Fruit fly (Drosophila melanogaster) whole organism, embryonic: ENCODE results near the gene CG4629.

ENCODE experiments used
- Adf1 ChIP-seq: fragments of 200-800 bp; sonication (Bioruptor generic); IDR thresholded peaks from 2 replicates; pipeline ENCODE4 v1.3.6; 2022; ENCODE audit warnings: missing biosample characterization, missing genetic modification characterization
- Bdp1 ChIP-seq: fragments of 200-800 bp; sonication (Bioruptor generic); optimal IDR thresholded peaks from 3 replicates; lab custom pipeline; 2016; ENCODE audit warnings: missing biosample characterization, missing genetic modification characterization
- CG10321 ChIP-seq: fragments of 200-800 bp; sonication (Bioruptor generic); IDR thresholded peaks from 2 replicates; pipeline ENCODE4 v1.3.6; 2022; ENCODE audit warnings: missing biosample characterization, missing genetic modification characterization
- CG10366 ChIP-seq: fragments of 200-800 bp; sonication (Bioruptor generic); IDR thresholded peaks from 2 replicates; pipeline ENCODE4 v1.3.6; 2022; ENCODE audit warnings: missing biosample characterization, missing genetic modification characterization
- CG10565 ChIP-seq: fragments of 200-800 bp; sonication (Bioruptor generic); optimal IDR thresholded peaks from 3 replicates; lab custom pipeline; 2016; ENCODE audit warnings: missing biosample characterization, mild to moderate bottlenecking, missing genetic modification characterization
- CG10959 ChIP-seq: fragments of 200-800 bp; sonication (Bioruptor generic); IDR thresholded peaks from 2 replicates; pipeline ENCODE4 v1.3.6; 2022; ENCODE audit warnings: missing biosample characterization, missing genetic modification characterization
- CG10979 ChIP-seq: fragments of 200-800 bp; sonication (Bioruptor generic); optimal IDR thresholded peaks from 2 replicates; lab custom pipeline; 2018; ENCODE audit warnings: missing biosample characterization, mild to moderate bottlenecking, missing genetic modification characterization, moderate library complexity
- CG14965 ChIP-seq: fragments of 200-800 bp; sonication (Bioruptor generic); optimal IDR thresholded peaks from 2 replicates; lab custom pipeline; 2016; ENCODE audit warnings: missing biosample characterization, missing genetic modification characterization, borderline replicate concordance
- CG15011 ChIP-seq: fragments of 200-800 bp; sonication (Bioruptor generic); optimal IDR thresholded peaks from 3 replicates; lab custom pipeline; 2018; ENCODE audit warnings: missing biosample characterization, mild to moderate bottlenecking, missing genetic modification characterization
- CG15073 ChIP-seq: fragments of 200-800 bp; sonication (Bioruptor generic); optimal IDR thresholded peaks from 2 replicates; lab custom pipeline; 2016; ENCODE audit warnings: missing biosample characterization, missing genetic modification characterization
- CG17385 ChIP-seq: fragments of 200-800 bp; sonication (Bioruptor generic); optimal IDR thresholded peaks from 3 replicates; lab custom pipeline; 2018; ENCODE audit warnings: missing biosample characterization, mild to moderate bottlenecking, missing genetic modification characterization
- CG18476 ChIP-seq: fragments of 200-800 bp; sonication (Bioruptor generic); optimal IDR thresholded peaks from 2 replicates; lab custom pipeline; 2016; ENCODE audit warnings: missing biosample characterization, mild to moderate bottlenecking, missing genetic modification characterization
- CG30020 ChIP-seq: fragments of 200-800 bp; optimal IDR thresholded peaks from 2 replicates; lab custom pipeline; 2019; ENCODE audit warnings: missing biosample characterization, mild to moderate bottlenecking, missing genetic modification characterization, moderate library complexity
- CG31365 ChIP-seq: fragments of 200-800 bp; sonication (Bioruptor generic); optimal IDR thresholded peaks from 2 replicates; lab custom pipeline; 2018; ENCODE audit warnings: missing biosample characterization, mild to moderate bottlenecking, missing genetic modification characterization
- CG32767 ChIP-seq: fragments of 200-800 bp; sonication (Bioruptor generic); IDR thresholded peaks from 2 replicates; pipeline ENCODE4 v1.3.6; 2022; ENCODE audit warnings: missing biosample characterization, missing genetic modification characterization
- CG33213 ChIP-seq: fragments of 200-800 bp; sonication (Bioruptor generic); optimal IDR thresholded peaks from 3 replicates; lab custom pipeline; 2016; ENCODE audit warnings: missing biosample characterization, missing genetic modification characterization
- CG4617 ChIP-seq: fragments of 200-800 bp; sonication (Bioruptor generic); optimal IDR thresholded peaks from 3 replicates; lab custom pipeline; 2016; ENCODE audit warnings: missing biosample characterization, missing genetic modification characterization, borderline replicate concordance
- CG6254 ChIP-seq: fragments of 200-800 bp; sonication (Bioruptor generic); optimal IDR thresholded peaks from 3 replicates; lab custom pipeline; 2017; ENCODE audit warnings: mild to moderate bottlenecking, missing biosample characterization, missing genetic modification reagents, missing genetic modification characterization
- CG6854 ChIP-seq: fragments of 200-800 bp; sonication (Bioruptor generic); optimal IDR thresholded peaks from 3 replicates; lab custom pipeline; 2017; ENCODE audit warnings: missing biosample characterization, mild to moderate bottlenecking, missing genetic modification characterization
- CG7745 ChIP-seq: fragments of 200-800 bp; sonication (Bioruptor generic); optimal IDR thresholded peaks from 2 replicates; lab custom pipeline; 2018; ENCODE audit warnings: missing biosample characterization, mild to moderate bottlenecking, missing genetic modification characterization, moderate library complexity
- CG8281 ChIP-seq: fragments of 200-800 bp; sonication (Bioruptor generic); optimal IDR thresholded peaks from 2 replicates; lab custom pipeline; 2018; ENCODE audit warnings: missing biosample characterization, mild to moderate bottlenecking, missing genetic modification characterization, moderate library complexity
- CG8924 ChIP-seq: fragments of 200-800 bp; optimal IDR thresholded peaks from 3 replicates; lab custom pipeline; 2019; ENCODE audit warnings: missing biosample characterization, mild to moderate bottlenecking, missing genetic modification characterization, moderate library complexity
- CG9817 ChIP-seq: fragments of 200-800 bp; sonication (Bioruptor generic); optimal IDR thresholded peaks from 2 replicates; lab custom pipeline; 2018; ENCODE audit warnings: missing biosample characterization, mild to moderate bottlenecking, missing genetic modification characterization, moderate library complexity
- CG9932 ChIP-seq: fragments of 200-800 bp; sonication (Bioruptor generic); IDR thresholded peaks from 2 replicates; pipeline ENCODE4 v1.3.6; 2022; ENCODE audit warnings: missing biosample characterization, missing genetic modification characterization
- Dek ChIP-seq: fragments of 200-800 bp; sonication (Bioruptor generic); optimal IDR thresholded peaks from 3 replicates; lab custom pipeline; 2019; ENCODE audit warnings: missing biosample characterization, mild to moderate bottlenecking, missing genetic modification characterization, moderate library complexity
- Dfd ChIP-seq, 2 experiments: fragments of >200 bp; optimal IDR thresholded peaks; 2 replicates each; lab custom pipeline; 2017; ENCODE audit warnings: missing biosample characterization in 2 of 2, missing genetic modification characterization in 2 of 2
- Dip3 ChIP-seq: fragments of 200-800 bp; sonication (Bioruptor generic); optimal IDR thresholded peaks from 3 replicates; lab custom pipeline; 2016; ENCODE audit warnings: missing biosample characterization, missing genetic modification characterization
- E2f1 ChIP-seq: fragments of 200-800 bp; sonication (Bioruptor generic); IDR thresholded peaks from 2 replicates; pipeline ENCODE4 v1.3.6; 2022; ENCODE audit warnings: missing biosample characterization, missing genetic modification characterization
- Elba2 ChIP-seq: fragments of 200-800 bp; sonication (Bioruptor generic); optimal IDR thresholded peaks from 3 replicates; lab custom pipeline; 2016; ENCODE audit warnings: missing biosample characterization, missing genetic modification characterization
- Fer2 ChIP-seq: fragments of 200-800 bp; sonication (Bioruptor generic); optimal IDR thresholded peaks from 2 replicates; lab custom pipeline; 2018; ENCODE audit warnings: missing biosample characterization, mild to moderate bottlenecking, missing genetic modification characterization, moderate library complexity
- Hand ChIP-seq: fragments of 200-800 bp; sonication (Bioruptor generic); optimal IDR thresholded peaks from 2 replicates; lab custom pipeline; 2017; ENCODE audit warnings: mild to moderate bottlenecking, missing biosample characterization, missing genetic modification reagents, missing genetic modification characterization
- HmgZ ChIP-seq: fragments of 200-800 bp; sonication (Bioruptor generic); optimal IDR thresholded peaks from 2 replicates; lab custom pipeline; 2018; ENCODE audit warnings: missing biosample characterization, mild to moderate bottlenecking, missing genetic modification characterization
- Hr39 ChIP-seq: fragments of >200 bp; optimal IDR thresholded peaks from 2 replicates; lab custom pipeline; 2017
- Hr78 ChIP-seq, 2 experiments: fragments of 200-800 bp in 1 of 2; fragments of >200 bp in 1 of 2; sonication (Bioruptor generic) in 1 of 2; optimal IDR thresholded peaks; 2 replicates each; lab custom pipeline; 2017 to 2019; ENCODE audit warnings: missing biosample characterization in 2 of 2, missing genetic modification characterization in 2 of 2, mild to moderate bottlenecking in 1 of 2, moderate library complexity in 1 of 2
- Myb ChIP-seq: fragments of 200-800 bp; sonication (Bioruptor generic); optimal IDR thresholded peaks from 2 replicates; lab custom pipeline; 2016; ENCODE audit warnings: missing biosample characterization, missing genetic modification characterization
- Neu2 ChIP-seq: fragments of 200-800 bp; sonication (Bioruptor generic); optimal IDR thresholded peaks from 3 replicates; lab custom pipeline; 2016; ENCODE audit warnings: missing biosample characterization, missing genetic modification characterization, borderline replicate concordance
- Side ChIP-seq: fragments of 200-800 bp; sonication (Bioruptor generic); optimal IDR thresholded peaks from 2 replicates; lab custom pipeline; 2016; ENCODE audit warnings: missing biosample characterization, missing genetic modification characterization
- Sox100B ChIP-seq: fragments of 200-800 bp; sonication (Bioruptor generic); optimal IDR thresholded peaks from 3 replicates; lab custom pipeline; 2018; ENCODE audit warnings: missing biosample characterization, mild to moderate bottlenecking, missing genetic modification characterization
- Xbp1 ChIP-seq: fragments of 200-800 bp; sonication (Bioruptor generic); optimal IDR thresholded peaks from 3 replicates; lab custom pipeline; 2016; ENCODE audit warnings: missing biosample characterization, mild to moderate bottlenecking, missing genetic modification characterization
- bcd ChIP-seq: fragments of 200-800 bp; sonication (Bioruptor generic); optimal IDR thresholded peaks from 2 replicates; lab custom pipeline; 2017; ENCODE audit warnings: missing biosample characterization, mild to moderate bottlenecking, missing genetic modification characterization
- cad ChIP-seq: fragments of >200 bp; optimal IDR thresholded peaks from 2 replicates; lab custom pipeline; 2017; ENCODE audit warnings: missing biosample characterization, missing genetic modification characterization
- cg ChIP-seq: fragments of 200-800 bp; sonication (Bioruptor generic); optimal IDR thresholded peaks from 3 replicates; lab custom pipeline; 2019; ENCODE audit warnings: missing biosample characterization, mild to moderate bottlenecking, missing genetic modification characterization, moderate library complexity
- emc ChIP-seq: fragments of 200-800 bp; sonication (Bioruptor generic); optimal IDR thresholded peaks from 2 replicates; lab custom pipeline; 2016; ENCODE audit warnings: missing biosample characterization, missing genetic modification characterization
- inv ChIP-seq: fragments of 200-800 bp; sonication (Bioruptor generic); IDR thresholded peaks from 2 replicates; pipeline ENCODE4 v1.3.6; 2022; ENCODE audit warnings: missing biosample characterization, missing genetic modification characterization; ENCODE audit not compliant: partially characterized antibody
- jigr1 ChIP-seq: fragments of 200-800 bp; sonication (Bioruptor generic); IDR thresholded peaks from 3 replicates; pipeline ENCODE4 v1.3.6; 2022; ENCODE audit warnings: missing biosample characterization, missing genetic modification characterization
- lbe ChIP-seq: fragments of 200-800 bp; sonication (Bioruptor generic); optimal IDR thresholded peaks from 2 replicates; lab custom pipeline; 2016; ENCODE audit warnings: missing biosample characterization, mild to moderate bottlenecking, missing genetic modification characterization
- pb ChIP-seq: fragments of 200-800 bp; sonication (Bioruptor generic); optimal IDR thresholded peaks from 3 replicates; lab custom pipeline; 2016; ENCODE audit warnings: missing biosample characterization, missing genetic modification characterization
- pzg ChIP-seq: fragments of 200-800 bp; sonication (Bioruptor generic); optimal IDR thresholded peaks from 3 replicates; lab custom pipeline; 2018; ENCODE audit warnings: missing biosample characterization, mild to moderate bottlenecking, missing genetic modification characterization, moderate library complexity
- ranshi ChIP-seq: fragments of 200-800 bp; sonication (Bioruptor generic); IDR thresholded peaks from 2 replicates; pipeline ENCODE4 v1.3.6; 2022; ENCODE audit warnings: missing biosample characterization, missing genetic modification characterization
- seq ChIP-seq: fragments of 200-800 bp; sonication (Bioruptor generic); IDR thresholded peaks from 2 replicates; pipeline ENCODE4 v1.3.6; 2022; ENCODE audit warnings: missing biosample characterization, missing genetic modification characterization
- slou ChIP-seq: fragments of 200-800 bp; sonication (Bioruptor generic); optimal IDR thresholded peaks from 3 replicates; lab custom pipeline; 2016; ENCODE audit warnings: missing biosample characterization, missing genetic modification characterization

Gene CG4629

dm6 chr2L:1077469-1077993, 24.8 kb downstream of the CG4629 start, which contains the start of the genes S and ast (continued):
- TF ChIP-seq Bdp1, result no peak
- no peak for TF ChIP-seq bcd (GFP tag; lab: Kevin White, UChicago)
- TF ChIP-seq CG8924 (tag; lab: Kevin White, UChicago), result peak; percentile 49
- TF ChIP-seq pb (GFP tag; lab: Kevin White, UChicago), result no peak
- TF ChIP-seq inv, result peak; percentile 97
- no peak for TF ChIP-seq CG14965 (GFP tag; lab: Kevin White, UChicago)
- TF ChIP-seq cad, result no peak
- TF ChIP-seq Elba2, result no peak
- peak; percentile 58 for TF ChIP-seq CG6854 (GFP tag; lab: Kevin White, UChicago)
- TF ChIP-seq lbe (GFP tag; lab: Kevin White, UChicago), result no peak
- TF ChIP-seq Sox100B (GFP tag; lab: Kevin White, UChicago), result no peak
- no peak for TF ChIP-seq slou (GFP tag; lab: Kevin White, UChicago)
- peak; percentile 16 for TF ChIP-seq cg (GFP tag; lab: Kevin White, UChicago)
- TF ChIP-seq CG4617 (GFP tag; lab: Kevin White, UChicago), result peak; percentile 71
- TF ChIP-seq Fer2 (tag; lab: Kevin White, UChicago), result no peak
- no peak for TF ChIP-seq Neu2 (GFP tag; lab: Kevin White, UChicago)
- no peak for TF ChIP-seq emc
- no peak for TF ChIP-seq Dfd (GFP tag; optimal IDR thresholded peaks at IDR 0.05; lab: Kevin White, UChicago)
- TF ChIP-seq Adf1 (GFP tag; lab: Robert Waterston, UW), result peak; percentile 62
- TF ChIP-seq CG15011 (GFP tag; lab: Kevin White, UChicago), result no peak
- TF ChIP-seq CG6254 (GFP tag; lab: Kevin White, UChicago), result no peak
- peak; percentile 22 for TF ChIP-seq Side (GFP tag; lab: Kevin White, UChicago)
- no peak for TF ChIP-seq CG17385
- TF ChIP-seq HmgZ, result peak; percentile 75
- peak; percentile 64 for TF ChIP-seq Myb (GFP tag; lab: Kevin White, UChicago)
- peak; percentile 59 for TF ChIP-seq CG33213 (GFP tag; lab: Kevin White, UChicago)
- TF ChIP-seq Hr78 (GFP tag; optimal IDR thresholded peaks at IDR 0.05; lab: Kevin White, UChicago), result no peak
- no peak for TF ChIP-seq CG8281
- TF ChIP-seq CG15073 (GFP tag; lab: Kevin White, UChicago), result no peak
- peak; percentile 37; the same call in 1 of the 2 replicates for TF ChIP-seq ranshi
- peak; percentile 18 for TF ChIP-seq CG9817 (tag; lab: Kevin White, UChicago)
- TF ChIP-seq CG10979, result peak; percentile 6
- no peak for TF ChIP-seq CG7745 (tag; lab: Kevin White, UChicago)
- TF ChIP-seq seq (GFP tag; lab: Robert Waterston, UW), result no peak
- no peak for TF ChIP-seq jigr1 (GFP tag; lab: Robert Waterston, UW)
- no peak for TF ChIP-seq CG18476 (GFP tag; lab: Kevin White, UChicago)
- TF ChIP-seq Dip3 (GFP tag; lab: Kevin White, UChicago), result no peak
- peak; percentile 18 for TF ChIP-seq CG30020 (tag; lab: Kevin White, UChicago)
- TF ChIP-seq Hand (GFP tag; lab: Kevin White, UChicago), result no peak
- no peak for TF ChIP-seq CG32767
- peak; percentile 34 for TF ChIP-seq CG31365 (tag; lab: Kevin White, UChicago)
- TF ChIP-seq Dek (tag; lab: Kevin White, UChicago), result no peak
- TF ChIP-seq pzg (GFP tag; lab: Kevin White, UChicago), result peak; percentile 100
- TF ChIP-seq CG10959 (GFP tag; lab: Robert Waterston, UW), result no peak
- no peak for TF ChIP-seq Hr39
- no peak for TF ChIP-seq CG10366 (GFP tag; lab: Robert Waterston, UW)
- TF ChIP-seq Xbp1 (GFP tag; lab: Kevin White, UChicago), result peak; percentile 40
- no peak for TF ChIP-seq CG10565 (GFP tag; lab: Kevin White, UChicago)
- no peak for TF ChIP-seq CG10321
- peak; percentile 81 for TF ChIP-seq CG9932 (GFP tag; lab: Robert Waterston, UW)
- peak; percentile 24; the same call in 1 of the 2 replicates for TF ChIP-seq E2f1 (GFP tag; lab: Robert Waterston, UW)
